Worm (Caenorhabditis elegans) whole organism, midembryonic: ENCODE results near the gene lbp-9.

Experiments used
- T22C8.4 ChIP-seq: fragments of 200-800 bp; sonication (Bioruptor generic); IDR thresholded peaks from 2 replicates; pipeline ENCODE4 v1.3.6; 2022; ENCODE audit warnings: missing genetic modification characterization, missing compliant biosample characterization
- cog-1 ChIP-seq: sonication (generic microtip); optimal IDR thresholded peaks from 2 replicates; lab custom pipeline; 2016; ENCODE audit warnings: missing genetic modification characterization, missing compliant biosample characterization
- ref-1 ChIP-seq: fragments of 200-800 bp; sonication (Bioruptor generic); conservative IDR thresholded peaks from 2 replicates; pipeline ENCODE4 v1.3.6; 2022; ENCODE audit warnings: missing genetic modification reagents, missing genetic modification characterization, missing compliant biosample characterization
- tab-1 ChIP-seq: fragments of 200-800 bp; sonication (Bioruptor generic); IDR thresholded peaks from 2 replicates; pipeline ENCODE4 v1.3.6; 2022; ENCODE audit warnings: missing genetic modification characterization, missing compliant biosample characterization
- ztf-23 ChIP-seq: fragments of 200-800 bp; sonication (Bioruptor generic); IDR thresholded peaks from 2 replicates; pipeline ENCODE4 v1.3.6; 2022; ENCODE audit warnings: missing genetic modification reagents, missing genetic modification characterization, missing compliant biosample characterization
- ztf-29 ChIP-seq: fragments of 200-800 bp; sonication (Bioruptor generic); IDR thresholded peaks from 2 replicates; pipeline ENCODE4 v1.3.6; 2022; ENCODE audit warnings: missing genetic modification reagents, missing genetic modification characterization, missing compliant biosample characterization

ce11 chrV:2109295-2109694 is 41.0 kb downstream of the lbp-9 start, which contains the start of gene ckb-4:
- no peak for TF ChIP-seq ztf-23
- TF ChIP-seq T22C8.4 (GFP tag; lab: Robert Waterston, UW): no peak
- TF ChIP-seq ztf-29 (GFP tag; lab: Robert Waterston, UW): no peak
- TF ChIP-seq cog-1 (tag; lab: Kevin White, UChicago): no peak
- no peak for TF ChIP-seq ref-1 (GFP tag; lab: Robert Waterston, UW)
- TF ChIP-seq tab-1: no peak
